Fruit fly (Drosophila melanogaster) whole organism, pupa: ENCODE data around the gene meso18E.

Experiments
- CG8159 ChIP-seq: fragments of 200-800 bp; sonication (Bioruptor generic); optimal IDR thresholded peaks from 3 replicates; lab custom pipeline; 2018; ENCODE audit warnings: missing biosample characterization, mild to moderate bottlenecking, missing genetic modification characterization, moderate library complexity
- EcR ChIP-seq: fragments of 200-800 bp; sonication (Bioruptor generic); optimal IDR thresholded peaks from 3 replicates; lab custom pipeline; 2019; ENCODE audit warnings: missing biosample characterization, missing genetic modification characterization, mild to moderate bottlenecking, moderate library complexity, missing genetic modification reagents

- TF ChIP-seq EcR (GFP tag; lab: Kevin White, UChicago) (no peak), CG8159 (tag; lab: Kevin White, UChicago) (no peak)
Observed at dm6 chrX:19754705-19755403, 42.0 kb upstream of the meso18E start.
